Fruit fly (Drosophila melanogaster): ENCODE measurements around the gene CenG1A.

Gene CenG1A

dm6 chr2L:13829540-13829939 is 5.8 kb upstream of the CenG1A start, which contains the start of the genes Arpc1 and Orc5 (continued):
- no peak for TF ChIP-seq Nf-YC (tag; optimal IDR thresholded peaks at IDR 0.05)
- no peak for TF ChIP-seq Atf3 (GFP tag; optimal IDR thresholded peaks at IDR 0.05)
- TF ChIP-seq wek (GFP tag; optimal IDR thresholded peaks at IDR 0.05): no peak
- TF ChIP-seq CG1529 (GFP tag; optimal IDR thresholded peaks at IDR 0.05): no peak
- TF ChIP-seq CG2116 (GFP tag; optimal IDR thresholded peaks at IDR 0.05): peak; percentile 81
- no peak for TF ChIP-seq Ptx1 (GFP tag; IDR thresholded peaks at IDR 0.05)
- no peak for TF ChIP-seq CG14441 (GFP tag; IDR thresholded peaks at IDR 0.05)
- TF ChIP-seq lab (GFP tag; optimal IDR thresholded peaks at IDR 0.05): no peak
- no peak for TF ChIP-seq mam (GFP tag; optimal IDR thresholded peaks at IDR 0.05)
- TF ChIP-seq Sox100B (GFP tag; optimal IDR thresholded peaks at IDR 0.05): no peak
- no peak for TF ChIP-seq shn (GFP tag; optimal IDR thresholded peaks at IDR 0.05)
- TF ChIP-seq CG8290 (GFP tag; optimal IDR thresholded peaks at IDR 0.05): no peak
- TF ChIP-seq CG8290 (tag; optimal IDR thresholded peaks at IDR 0.05): no peak
- TF ChIP-seq Side (GFP tag; optimal IDR thresholded peaks at IDR 0.05): no peak
- TF ChIP-seq CG12744 (GFP tag; optimal IDR thresholded peaks at IDR 0.05): no peak
- TF ChIP-seq kah (GFP tag; optimal IDR thresholded peaks at IDR 0.05): no peak
- no peak for TF ChIP-seq bigmax (GFP tag; optimal IDR thresholded peaks at IDR 0.05)
- TF ChIP-seq Hmr (GFP tag; optimal IDR thresholded peaks at IDR 0.05): no peak
- TF ChIP-seq sd (tag; optimal IDR thresholded peaks at IDR 0.05): no peak
- no peak for TF ChIP-seq CG14014 (GFP tag; IDR thresholded peaks at IDR 0.05)
- no peak for TF ChIP-seq ERR (GFP tag; optimal IDR thresholded peaks at IDR 0.05)
- no peak for TF ChIP-seq kni (GFP tag; optimal IDR thresholded peaks at IDR 0.05)
- no peak for TF ChIP-seq Neu2 (GFP tag; optimal IDR thresholded peaks at IDR 0.05; ENCODE audit: borderline replicate concordance)
- peak; percentile 86 for TF ChIP-seq CG9797 (GFP tag; optimal IDR thresholded peaks at IDR 0.05)
- no peak for TF ChIP-seq jing (GFP tag; optimal IDR thresholded peaks at IDR 0.05)
- TF ChIP-seq Drgx (GFP tag; IDR thresholded peaks at IDR 0.05): no peak
- TF ChIP-seq CG17385 (GFP tag; optimal IDR thresholded peaks at IDR 0.05): no peak
- no peak for TF ChIP-seq chn (GFP tag; optimal IDR thresholded peaks at IDR 0.05)
- TF ChIP-seq CG11398 (GFP tag; optimal IDR thresholded peaks at IDR 0.05): no peak
- TF ChIP-seq gcm (GFP tag; optimal IDR thresholded peaks at IDR 0.05): no peak
- TF ChIP-seq CG13894 (tag; optimal IDR thresholded peaks at IDR 0.05): no peak
- peak; percentile 94 for TF ChIP-seq CG34224 (GFP tag; IDR thresholded peaks at IDR 0.05; ENCODE audit: partially characterized antibody)
- no peak for TF ChIP-seq klu (GFP tag; IDR thresholded peaks at IDR 0.05)
- TF ChIP-seq Antp (GFP tag; optimal IDR thresholded peaks at IDR 0.05): no peak
- no peak for TF ChIP-seq ranshi (GFP tag; IDR thresholded peaks at IDR 0.05)
- no peak for TF ChIP-seq esg (GFP tag; conservative IDR thresholded peaks at IDR 0.05)
- TF ChIP-seq MESR4 (GFP tag; optimal IDR thresholded peaks at IDR 0.05): peak; percentile 74
- no peak for TF ChIP-seq CG2712 (tag; optimal IDR thresholded peaks at IDR 0.05)
- no peak for TF ChIP-seq CG13624 (GFP tag; optimal IDR thresholded peaks at IDR 0.05)
- peak; percentile 29; the same call in 1 of the 3 replicates for TF ChIP-seq CG34422 (GFP tag; IDR thresholded peaks at IDR 0.05)
- 0 out of 2 replicates have a peak, but pooled peaks have one; percentile 17 for TF ChIP-seq CG3847 (GFP tag; IDR thresholded peaks at IDR 0.05)
- TF ChIP-seq Awh (GFP tag; IDR thresholded peaks at IDR 0.05): no peak
- TF ChIP-seq CG3065 (GFP tag; optimal IDR thresholded peaks at IDR 0.05): no peak
- TF ChIP-seq CG10321 (GFP tag; IDR thresholded peaks at IDR 0.05): no peak
- TF ChIP-seq CG12236 (GFP tag; optimal IDR thresholded peaks at IDR 0.05): no peak
- TF ChIP-seq CG10147 (GFP tag; optimal IDR thresholded peaks at IDR 0.05): no peak
- no peak for TF ChIP-seq tin (GFP tag; optimal IDR thresholded peaks at IDR 0.05)
- no peak for TF ChIP-seq Atf-2 (GFP tag; optimal IDR thresholded peaks at IDR 0.05)
- peak; percentile 17 for TF ChIP-seq Abd-B (GFP tag; optimal IDR thresholded peaks at IDR 0.05)
- no peak for TF ChIP-seq CG12155 (GFP tag; optimal IDR thresholded peaks at IDR 0.05)
- peak; percentile 91 for TF ChIP-seq bbx (GFP tag; IDR thresholded peaks at IDR 0.05; ENCODE audit: partially characterized antibody)
- peak; percentile 96 for TF ChIP-seq pzg (GFP tag; optimal IDR thresholded peaks at IDR 0.05)

Data from whole organism, embryonic.